Worm (Caenorhabditis elegans) whole organism, L2 larva: ENCODE measurements around the gene spe-6.

Experiments
- C34F6.9 ChIP-seq: fragments of 150-350 bp; optimal IDR thresholded peaks from 2 replicates; lab custom pipeline; 2014; ENCODE audit warnings: missing biosample characterization, missing genetic modification characterization
- F13H6.1 ChIP-seq: sonication (generic microtip); optimal IDR thresholded peaks from 2 replicates; lab custom pipeline; 2016; ENCODE audit warnings: missing genetic modification characterization, missing compliant biosample characterization
- Y55F3AM.14 ChIP-seq: fragments of 200-800 bp; sonication (Bioruptor generic); optimal IDR thresholded peaks from 2 replicates; lab custom pipeline; 2018; ENCODE audit warnings: mild to moderate bottlenecking, missing genetic modification characterization, missing compliant biosample characterization
- alr-1 ChIP-seq: fragments of 150-350 bp; optimal IDR thresholded peaks from 2 replicates; lab custom pipeline; 2014; ENCODE audit warnings: missing biosample characterization, missing genetic modification characterization
- ama-1 ChIP-seq: fragments of 150-350 bp; optimal IDR thresholded peaks from 2 replicates; lab custom pipeline; 2018; ENCODE audit warnings: inconsistent platforms
- blmp-1 ChIP-seq: sonication (generic microtip); optimal IDR thresholded peaks from 2 replicates; lab custom pipeline; 2017; ENCODE audit warnings: missing genetic modification characterization, mild to moderate bottlenecking, missing compliant biosample characterization, antibody characterized with exemption, moderate library complexity; ENCODE audit not compliant: insufficient read depth
- ceh-16 ChIP-seq: fragments of 150-350 bp; optimal IDR thresholded peaks from 2 replicates; lab custom pipeline; 2014; ENCODE audit warnings: missing biosample characterization, missing genetic modification characterization
- crh-2 ChIP-seq: sonication (generic microtip); optimal IDR thresholded peaks from 2 replicates; lab custom pipeline; 2017; ENCODE audit warnings: missing biosample characterization, missing genetic modification characterization
- dmd-4 ChIP-seq: sonication (generic microtip); optimal IDR thresholded peaks from 2 replicates; lab custom pipeline; 2017; ENCODE audit warnings: missing biosample characterization, missing genetic modification characterization
- elt-3 ChIP-seq: sonication (generic microtip); optimal IDR thresholded peaks from 2 replicates; lab custom pipeline; 2017; ENCODE audit warnings: missing biosample characterization, missing genetic modification characterization
- fos-1 ChIP-seq: fragments of 150-350 bp; optimal IDR thresholded peaks from 2 replicates; lab custom pipeline; 2014; ENCODE audit warnings: missing biosample characterization, missing genetic modification characterization
- gmeb-1 ChIP-seq: fragments of 150-350 bp; optimal IDR thresholded peaks from 2 replicates; lab custom pipeline; 2014; ENCODE audit warnings: missing biosample characterization, missing genetic modification characterization
- lin-11 ChIP-seq: fragments of 150-350 bp; sonication (generic microtip); optimal IDR thresholded peaks from 2 replicates; lab custom pipeline; 2014; ENCODE audit warnings: missing biosample characterization, missing genetic modification characterization, inconsistent platforms, mixed read lengths
- lin-39 ChIP-seq: fragments of 150-350 bp; optimal IDR thresholded peaks from 2 replicates; lab custom pipeline; 2014; ENCODE audit warnings: missing biosample characterization, missing genetic modification reagents, missing genetic modification characterization
- lsy-2 ChIP-seq, 2 experiments: fragments of 150-350 bp in 1 of 2; sonication (generic microtip) in 1 of 2; optimal IDR thresholded peaks; 2 replicates each; lab custom pipeline; 2014 to 2017; ENCODE audit warnings: missing biosample characterization in 2 of 2, missing genetic modification characterization in 2 of 2
- nhr-10 ChIP-seq: sonication (generic microtip); optimal IDR thresholded peaks from 2 replicates; lab custom pipeline; 2017; ENCODE audit warnings: missing biosample characterization, missing genetic modification characterization
- nhr-12 ChIP-seq: fragments of 150-350 bp; optimal IDR thresholded peaks from 2 replicates; lab custom pipeline; 2014; ENCODE audit warnings: missing biosample characterization, missing genetic modification characterization
- nhr-129 ChIP-seq: fragments of 150-350 bp; optimal IDR thresholded peaks from 2 replicates; lab custom pipeline; 2014; ENCODE audit warnings: missing biosample characterization, missing genetic modification characterization
- nhr-21 ChIP-seq: fragments of 150-350 bp; optimal IDR thresholded peaks from 2 replicates; lab custom pipeline; 2014; ENCODE audit warnings: missing biosample characterization, missing genetic modification characterization
- nhr-23 ChIP-seq: fragments of 150-350 bp; optimal IDR thresholded peaks from 2 replicates; lab custom pipeline; 2014; ENCODE audit warnings: missing biosample characterization, missing genetic modification reagents, missing genetic modification characterization
- nhr-237 ChIP-seq: fragments of 150-350 bp; optimal IDR thresholded peaks from 2 replicates; lab custom pipeline; 2014; ENCODE audit warnings: missing biosample characterization, missing genetic modification characterization
- nhr-77 ChIP-seq: fragments of 150-350 bp; optimal IDR thresholded peaks from 2 replicates; lab custom pipeline; 2014; ENCODE audit warnings: missing biosample characterization, missing genetic modification characterization
- sem-4 ChIP-seq: fragments of 150-350 bp; optimal IDR thresholded peaks from 2 replicates; lab custom pipeline; 2014; ENCODE audit warnings: missing biosample characterization, missing genetic modification reagents, missing genetic modification characterization
- skn-1 ChIP-seq: sonication (generic microtip); optimal IDR thresholded peaks from 2 replicates; lab custom pipeline; 2017; ENCODE audit warnings: missing biosample characterization, missing genetic modification characterization
- sma-3 ChIP-seq: sonication (generic microtip); optimal IDR thresholded peaks from 2 replicates; lab custom pipeline; 2016; ENCODE audit warnings: missing genetic modification reagents, missing genetic modification characterization, missing compliant biosample characterization
- sma-9 ChIP-seq, 2 experiments: fragments of 150-350 bp in 1 of 2; sonication (generic microtip) in 1 of 2; optimal IDR thresholded peaks; 2 replicates each; lab custom pipeline; 2014 to 2016; ENCODE audit warnings: missing genetic modification characterization in 2 of 2, mild to moderate bottlenecking in 1 of 2, missing biosample characterization in 1 of 2, missing compliant biosample characterization in 1 of 2, missing genetic modification reagents in 1 of 2, moderate library complexity in 1 of 2
- unc-39 ChIP-seq: fragments of 150-350 bp; optimal IDR thresholded peaks from 2 replicates; lab custom pipeline; 2014; ENCODE audit warnings: missing biosample characterization, missing genetic modification characterization
- unc-55 ChIP-seq: fragments of 150-350 bp; sonication (generic microtip); optimal IDR thresholded peaks from 3 replicates; lab custom pipeline; 2014; ENCODE audit warnings: missing biosample characterization, missing genetic modification reagents, missing genetic modification characterization
- unc-62 ChIP-seq: fragments of 150-350 bp; optimal IDR thresholded peaks from 2 replicates; lab custom pipeline; 2014; ENCODE audit warnings: missing biosample characterization, missing genetic modification reagents, missing genetic modification characterization
- zag-1 ChIP-seq: fragments of 150-350 bp; optimal IDR thresholded peaks from 2 replicates; lab custom pipeline; 2014; ENCODE audit warnings: missing biosample characterization, missing genetic modification characterization

spe-6 gene

ce11 chrIII:11523504-11524025, 18.3 kb downstream of the spe-6 start, which contains the start of the genes Y66D12A.16 and such-1:
Gene Y66D12A.16 (plus strand): TSS chrIII:11523554.
Gene such-1 (minus strand): TSS chrIII:11523759.
- TF ChIP-seq unc-55 (GFP tag; lab: Kevin White, UChicago) (no peak), nhr-77 (tag; lab: Kevin White, UChicago) (no peak), zag-1 (tag; lab: Kevin White, UChicago) (no peak), blmp-1 (tag; lab: Kevin White, UChicago) (no peak), gmeb-1 (tag; lab: Kevin White, UChicago) (no peak), nhr-129 (tag; lab: Kevin White, UChicago) (no peak), crh-2 (no peak), nhr-21 (tag; lab: Kevin White, UChicago) (no peak), nhr-23 (no peak), elt-3 (tag; lab: Kevin White, UChicago) (no peak), skn-1 (no peak), ama-1 (lab: Kevin White, UChicago) (no peak), unc-39 (tag; lab: Kevin White, UChicago) (no peak), Y55F3AM.14 (GFP tag; lab: Kevin White, UChicago) (no peak), C34F6.9 (no peak), sma-3 (no peak), nhr-237 (tag; lab: Kevin White, UChicago) (no peak), ceh-16 (tag; lab: Kevin White, UChicago) (no peak)

ce11 chrIII:11524073-11524472, 18.8 kb downstream of the spe-6 start:
- TF ChIP-seq unc-39 (tag; lab: Kevin White, UChicago) (no peak), fos-1 (tag; lab: Kevin White, UChicago) (no peak), gmeb-1 (tag; lab: Kevin White, UChicago) (no peak), C34F6.9 (no peak), nhr-10 (tag; lab: Kevin White, UChicago) (no peak)
- TF ChIP-seq, all 48 proteins: peak for 0

ce11 chrIII:11526396-11526795, 21.1 kb downstream of the spe-6 start, which contains the start of gene xpb-1:
Gene xpb-1 (plus strand): TSS chrIII:11526657.
- TF ChIP-seq unc-55 (GFP tag; lab: Kevin White, UChicago): peak; percentile 48
- TF ChIP-seq lsy-2 (tag; optimal IDR thresholded peaks at IDR 0.05; lab: Kevin White, UChicago): peak in 1 of 2 experiments; percentile 42
- no peak for TF ChIP-seq unc-62 (GFP tag; lab: Kevin White, UChicago)
- TF ChIP-seq dmd-4 (tag; lab: Kevin White, UChicago): no peak
- no peak for TF ChIP-seq alr-1 (tag; lab: Kevin White, UChicago)
- TF ChIP-seq gmeb-1 (tag; lab: Kevin White, UChicago): peak; percentile 54
- no peak for TF ChIP-seq nhr-237 (tag; lab: Kevin White, UChicago)
- no peak for TF ChIP-seq nhr-12 (tag; lab: Kevin White, UChicago)
- no peak for TF ChIP-seq lin-39
- TF ChIP-seq C34F6.9: peak; percentile 5
- TF ChIP-seq Y55F3AM.14 (GFP tag; lab: Kevin White, UChicago): no peak
- TF ChIP-seq, all 48 proteins: peak for 4

ce11 chrIII:11534624-11535079, 29.4 kb downstream of the spe-6 start, which contains the start of gene nrps-1:
Gene nrps-1 (plus strand): TSS chrIII:11534674.
- TF ChIP-seq sem-4 (no peak), elt-3 (tag; lab: Kevin White, UChicago) (no peak), skn-1 (no peak), ceh-16 (tag; lab: Kevin White, UChicago) (no peak), unc-55 (GFP tag; lab: Kevin White, UChicago) (no peak), zag-1 (tag; lab: Kevin White, UChicago) (no peak), F13H6.1 (tag; lab: Kevin White, UChicago) (no peak), nhr-21 (tag; lab: Kevin White, UChicago) (no peak), sma-9 (GFP tag; optimal IDR thresholded peaks at IDR 0.05; lab: Kevin White, UChicago) (no peak), sma-9 (tag; optimal IDR thresholded peaks at IDR 0.05; lab: Kevin White, UChicago) (no peak), nhr-77 (tag; lab: Kevin White, UChicago) (no peak)

ce11 chrIII:11535453-11535852, 30.2 kb downstream of the spe-6 start:
- no peak for TF ChIP-seq dmd-4 (tag; lab: Kevin White, UChicago)
- TF ChIP-seq lin-11 (tag; lab: Kevin White, UChicago): no peak
- no peak for TF ChIP-seq sma-3
